Fruit fly (Drosophila melanogaster) whole organism, embryonic: Measurements from ENCODE around the gene Slc25A46a.

Experiments
- CG14014 ChIP-seq: fragments of 200-800 bp; sonication (Bioruptor generic); IDR thresholded peaks from 2 replicates; pipeline ENCODE4 v1.3.6; 2022; ENCODE audit warnings: missing biosample characterization, missing genetic modification characterization
- CG30431 ChIP-seq: fragments of 200-800 bp; sonication (Bioruptor generic); optimal IDR thresholded peaks from 2 replicates; lab custom pipeline; 2017; ENCODE audit warnings: missing biosample characterization, missing genetic modification characterization
- CG3838 ChIP-seq: fragments of 200-800 bp; sonication (Bioruptor generic); optimal IDR thresholded peaks from 3 replicates; lab custom pipeline; 2016; ENCODE audit warnings: missing biosample characterization, missing genetic modification characterization
- D ChIP-seq, 2 experiments: fragments of 200-800 bp in 1 of 2; fragments of >200 bp in 1 of 2; sonication (Bioruptor generic) in 1 of 2; optimal IDR thresholded peaks; 2 replicates in 1 of 2; 3 replicates in 1 of 2; lab custom pipeline; 2017; ENCODE audit warnings: mild to moderate bottlenecking in 1 of 2, missing biosample characterization in 1 of 2, missing genetic modification characterization in 1 of 2, missing genetic modification reagents in 1 of 2
- Nf-YC ChIP-seq: fragments of 200-800 bp; optimal IDR thresholded peaks from 3 replicates; lab custom pipeline; 2019; ENCODE audit warnings: missing biosample characterization, mild to moderate bottlenecking, missing genetic modification characterization, moderate library complexity
- Stat92E ChIP-seq, 3 experiments: fragments of >200 bp in 2 of 3; fragments of 200-800 bp in 1 of 3; sonication (Bioruptor generic) in 1 of 3; optimal IDR thresholded peaks; 2 replicates each; lab custom pipeline; 2017 to 2019; ENCODE audit warnings: missing biosample characterization in 3 of 3, missing genetic modification characterization in 3 of 3, mild to moderate bottlenecking in 1 of 3, moderate library complexity in 1 of 3
- fru ChIP-seq: fragments of >200 bp; optimal IDR thresholded peaks from 2 replicates; lab custom pipeline; 2017
- grn ChIP-seq: fragments of 200-800 bp; sonication (Bioruptor generic); optimal IDR thresholded peaks from 3 replicates; lab custom pipeline; 2017; ENCODE audit warnings: missing biosample characterization, missing genetic modification characterization
- ind ChIP-seq: fragments of 200-800 bp; sonication (Bioruptor generic); optimal IDR thresholded peaks from 3 replicates; lab custom pipeline; 2016; ENCODE audit warnings: missing biosample characterization, missing genetic modification characterization
- sima ChIP-seq: fragments of 200-800 bp; sonication (Bioruptor generic); optimal IDR thresholded peaks from 2 replicates; lab custom pipeline; 2016; ENCODE audit warnings: missing biosample characterization, missing genetic modification characterization
- sisA ChIP-seq: fragments of 200-800 bp; sonication (Bioruptor generic); IDR thresholded peaks from 2 replicates; pipeline ENCODE4 v1.3.6; 2022; ENCODE audit warnings: missing biosample characterization, missing genetic modification characterization
- tin ChIP-seq: fragments of 200-800 bp; sonication (Bioruptor generic); optimal IDR thresholded peaks from 3 replicates; lab custom pipeline; 2016; ENCODE audit warnings: missing biosample characterization, missing genetic modification characterization
- vnd ChIP-seq: fragments of 200-800 bp; sonication (Bioruptor generic); IDR thresholded peaks from 3 replicates; pipeline ENCODE4 v1.3.6; 2022; ENCODE audit warnings: missing biosample characterization, missing genetic modification characterization; ENCODE audit not compliant: partially characterized antibody
- vvl ChIP-seq: fragments of 200-800 bp; sonication (Bioruptor generic); IDR thresholded peaks from 2 replicates; pipeline ENCODE4 v1.3.6; 2022; ENCODE audit warnings: missing biosample characterization, missing genetic modification characterization

dm6 chrX:15992527-15992897, 8.9 kb downstream of the Slc25A46a start:
- TF ChIP-seq fru (lab: Kevin White, UChicago) (no peak), ind (GFP tag; lab: Kevin White, UChicago) (no peak), CG14014 (GFP tag; lab: Robert Waterston, UW) (no peak), CG30431 (no peak), sima (GFP tag; lab: Kevin White, UChicago) (no peak), grn (GFP tag; lab: Kevin White, UChicago) (no peak), vvl (no peak), sisA (GFP tag; lab: Robert Waterston, UW) (no peak), Nf-YC (no peak), Stat92E (GFP tag; optimal IDR thresholded peaks at IDR 0.05; lab: Kevin White, UChicago) (no peak), tin (GFP tag; lab: Kevin White, UChicago) (no peak), vnd (no peak), D (optimal IDR thresholded peaks at IDR 0.05; lab: Kevin White, UChicago) (no peak), D (GFP tag; optimal IDR thresholded peaks at IDR 0.05; lab: Kevin White, UChicago) (no peak), CG3838 (no peak)
